Worm (Caenorhabditis elegans): ENCODE data around the gene T22F3.2.
A peak's percentile ranks its signal among the peaks of the same experiment; 100 is the strongest.

- TF ChIP-seq tab-1 (GFP tag; IDR thresholded peaks at IDR 0.05): peak; percentile 81; the same call in 1 of the 2 replicates
- TF ChIP-seq flt-1 (GFP tag; IDR thresholded peaks at IDR 0.05): peak; percentile 74
- peak; percentile 66 for TF ChIP-seq med-1 (GFP tag; optimal IDR thresholded peaks at IDR 0.05; ENCODE audit: insufficient read depth)
- peak; percentile 76 for TF ChIP-seq ztf-23 (GFP tag; IDR thresholded peaks at IDR 0.05)
- TF ChIP-seq ztf-29 (GFP tag; IDR thresholded peaks at IDR 0.05): peak; percentile 49; the same call in 1 of the 2 replicates
- no peak for TF ChIP-seq cog-1 (tag; optimal IDR thresholded peaks at IDR 0.05)
- TF ChIP-seq klf-2 (GFP tag; conservative IDR thresholded peaks at IDR 0.05): 0 out of 2 replicates have a peak, but pooled peaks have one; percentile 57
Observed at ce11 chrV:3587633-3588032, 1.2 kb downstream of the T22F3.2 start.

Data from whole organism, midembryonic.